Worm (Caenorhabditis elegans) whole organism, L4 larva: ENCODE data around the gene nspa-2.

Experiments
- F10B5.3 ChIP-seq: sonication (generic microtip); optimal IDR thresholded peaks from 2 replicates; lab custom pipeline; 2016; ENCODE audit warnings: mild to moderate bottlenecking, missing genetic modification characterization, missing compliant biosample characterization
- arid-1 ChIP-seq: fragments of 200-800 bp; sonication (Bioruptor generic); conservative IDR thresholded peaks from 2 replicates; pipeline ENCODE4 v1.3.6; 2022; ENCODE audit warnings: missing genetic modification reagents, missing genetic modification characterization, missing compliant biosample characterization
- attf-4 ChIP-seq: sonication (generic microtip); optimal IDR thresholded peaks from 3 replicates; lab custom pipeline; 2017; ENCODE audit warnings: missing biosample characterization, missing genetic modification characterization
- dmd-9 ChIP-seq: fragments of 200-800 bp; sonication (Bioruptor generic); IDR thresholded peaks from 2 replicates; pipeline ENCODE4 v1.3.6; 2022; ENCODE audit warnings: missing genetic modification reagents, missing genetic modification characterization, missing compliant biosample characterization
- duxl-1 ChIP-seq: sonication (generic microtip); optimal IDR thresholded peaks from 2 replicates; lab custom pipeline; 2016; ENCODE audit warnings: mild to moderate bottlenecking, missing genetic modification characterization, moderate library complexity, missing compliant biosample characterization; ENCODE audit not compliant: poor library complexity
- hlh-11 ChIP-seq: fragments of 200-800 bp; sonication (Bioruptor generic); optimal IDR thresholded peaks from 2 replicates; lab custom pipeline; 2018; ENCODE audit warnings: mild to moderate bottlenecking, missing genetic modification characterization, missing compliant biosample characterization
- lin-39 ChIP-seq: fragments of 150-350 bp; optimal IDR thresholded peaks from 2 replicates; lab custom pipeline; 2014; ENCODE audit warnings: missing biosample characterization, missing genetic modification reagents, missing genetic modification characterization
- nhr-111 ChIP-seq: fragments of 200-800 bp; sonication (Bioruptor generic); optimal IDR thresholded peaks from 2 replicates; lab custom pipeline; 2018; ENCODE audit warnings: mild to moderate bottlenecking, missing genetic modification characterization, missing compliant biosample characterization
- zag-1 ChIP-seq: fragments of 150-350 bp; optimal IDR thresholded peaks from 2 replicates; lab custom pipeline; 2014; ENCODE audit warnings: missing biosample characterization, missing genetic modification characterization
- zip-11 ChIP-seq: fragments of 200-800 bp; sonication (Bioruptor generic); IDR thresholded peaks from 2 replicates; pipeline ENCODE4 v1.3.6; 2022; ENCODE audit warnings: missing genetic modification characterization, missing compliant biosample characterization

nspa-2 gene

DNA sequence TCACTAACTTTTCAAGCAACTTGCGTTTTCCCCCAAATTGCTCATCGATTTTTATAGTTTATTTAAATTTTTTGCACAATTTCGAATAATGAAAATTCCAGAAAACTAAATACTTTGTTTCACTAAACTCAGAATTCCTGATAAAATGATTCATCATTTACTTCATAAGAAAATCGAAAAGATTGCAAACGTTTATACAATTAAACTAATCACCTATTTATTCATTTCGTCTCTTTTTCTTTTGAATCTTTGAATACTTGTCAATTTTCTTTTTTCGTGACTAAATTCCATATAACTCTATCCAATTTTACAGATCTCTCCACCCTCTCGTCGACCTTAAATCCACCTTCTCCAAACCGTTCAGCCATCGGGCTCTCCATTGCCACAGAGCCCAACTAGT, 45.7 kb downstream of the nspa-2 start, which contains the start of gene C30G7.2:
Gene C30G7.2 (plus strand): TSS at position 301 of the 400 bp plus-strand sequence.
- no peak for TF ChIP-seq zip-11 (GFP tag; lab: Robert Waterston, UW)
- TF ChIP-seq nhr-111 (GFP tag; lab: Kevin White, UChicago) = no peak
- TF ChIP-seq arid-1 (GFP tag; lab: Robert Waterston, UW) = no peak
- no peak for TF ChIP-seq duxl-1 (tag; lab: Kevin White, UChicago)
- no peak for TF ChIP-seq zag-1
- no peak for TF ChIP-seq dmd-9
- no peak for TF ChIP-seq hlh-11 (tag; lab: Kevin White, UChicago)
- TF ChIP-seq lin-39 = no peak
- TF ChIP-seq attf-4 (tag; lab: Kevin White, UChicago) = no peak
- TF ChIP-seq F10B5.3 (tag; lab: Kevin White, UChicago) = no peak
